Worm (Caenorhabditis elegans) whole organism, midembryonic: ENCODE data around the gene npr-19.

Experiments used
- T22C8.4 ChIP-seq: fragments of 200-800 bp; sonication (Bioruptor generic); IDR thresholded peaks from 2 replicates; pipeline ENCODE4 v1.3.6; 2022; ENCODE audit warnings: missing genetic modification characterization, missing compliant biosample characterization
- cog-1 ChIP-seq: sonication (generic microtip); optimal IDR thresholded peaks from 2 replicates; lab custom pipeline; 2016; ENCODE audit warnings: missing genetic modification characterization, missing compliant biosample characterization
- flt-1 ChIP-seq: fragments of 200-800 bp; sonication (Bioruptor generic); IDR thresholded peaks from 2 replicates; pipeline ENCODE4 v1.3.6; 2022; ENCODE audit warnings: missing genetic modification characterization, missing compliant biosample characterization
- klf-2 ChIP-seq: fragments of 200-800 bp; sonication (Bioruptor generic); conservative IDR thresholded peaks from 2 replicates; pipeline ENCODE4 v1.3.6; 2022; ENCODE audit warnings: missing genetic modification reagents, missing genetic modification characterization, missing compliant biosample characterization
- med-1 ChIP-seq: sonication (generic microtip); optimal IDR thresholded peaks from 2 replicates; lab custom pipeline; 2017; ENCODE audit warnings: missing genetic modification characterization, mild to moderate bottlenecking, missing compliant biosample characterization, antibody characterized with exemption, missing genetic modification reagents; ENCODE audit not compliant: insufficient read depth
- ref-1 ChIP-seq: fragments of 200-800 bp; sonication (Bioruptor generic); conservative IDR thresholded peaks from 2 replicates; pipeline ENCODE4 v1.3.6; 2022; ENCODE audit warnings: missing genetic modification reagents, missing genetic modification characterization, missing compliant biosample characterization
- tab-1 ChIP-seq: fragments of 200-800 bp; sonication (Bioruptor generic); IDR thresholded peaks from 2 replicates; pipeline ENCODE4 v1.3.6; 2022; ENCODE audit warnings: missing genetic modification characterization, missing compliant biosample characterization
- ztf-23 ChIP-seq: fragments of 200-800 bp; sonication (Bioruptor generic); IDR thresholded peaks from 2 replicates; pipeline ENCODE4 v1.3.6; 2022; ENCODE audit warnings: missing genetic modification reagents, missing genetic modification characterization, missing compliant biosample characterization
- ztf-29 ChIP-seq: fragments of 200-800 bp; sonication (Bioruptor generic); IDR thresholded peaks from 2 replicates; pipeline ENCODE4 v1.3.6; 2022; ENCODE audit warnings: missing genetic modification reagents, missing genetic modification characterization, missing compliant biosample characterization

ce11 chrX:725868-726267, 9.6 kb downstream of the npr-19 start, which contains the start of gene sli-1:
- TF ChIP-seq flt-1 (no peak), klf-2 (GFP tag; lab: Robert Waterston, UW) (no peak), ztf-23 (GFP tag; lab: Robert Waterston, UW) (no peak), T22C8.4 (no peak), ztf-29 (GFP tag; lab: Robert Waterston, UW) (no peak), cog-1 (tag; lab: Kevin White, UChicago) (no peak), tab-1 (GFP tag; lab: Robert Waterston, UW) (no peak), ref-1 (GFP tag; lab: Robert Waterston, UW) (no peak), med-1 (GFP tag; lab: Kevin White, UChicago) (no peak)
